Fruit fly (Drosophila melanogaster) whole organism, embryonic: Measurements from ENCODE around the gene CG1632.

Source experiments
- Aef1 ChIP-seq: fragments of 200-800 bp; sonication (Bioruptor generic); IDR thresholded peaks from 3 replicates; pipeline ENCODE4 v1.3.6; 2022; ENCODE audit warnings: missing biosample characterization, missing genetic modification characterization
- C15 ChIP-seq: fragments of 200-800 bp; sonication (Bioruptor generic); IDR thresholded peaks from 3 replicates; pipeline ENCODE4 v1.3.6; 2022; ENCODE audit warnings: missing biosample characterization, missing genetic modification characterization
- CG10366 ChIP-seq: fragments of 200-800 bp; sonication (Bioruptor generic); IDR thresholded peaks from 2 replicates; pipeline ENCODE4 v1.3.6; 2022; ENCODE audit warnings: missing biosample characterization, missing genetic modification characterization
- CG10462 ChIP-seq: fragments of 200-800 bp; sonication (Bioruptor generic); optimal IDR thresholded peaks from 2 replicates; lab custom pipeline; 2016; ENCODE audit warnings: missing biosample characterization, missing genetic modification characterization
- CG11247 ChIP-seq: fragments of 200-800 bp; sonication (Bioruptor generic); IDR thresholded peaks from 2 replicates; pipeline ENCODE4 v1.3.6; 2022; ENCODE audit warnings: missing biosample characterization, missing genetic modification characterization
- CG11723 ChIP-seq: fragments of 200-800 bp; sonication (Bioruptor generic); optimal IDR thresholded peaks from 2 replicates; lab custom pipeline; 2017; ENCODE audit warnings: missing biosample characterization, mild to moderate bottlenecking, missing genetic modification characterization
- CG12299 ChIP-seq: fragments of 200-800 bp; sonication (Bioruptor generic); optimal IDR thresholded peaks from 2 replicates; lab custom pipeline; 2018; ENCODE audit warnings: missing biosample characterization, mild to moderate bottlenecking, missing genetic modification characterization
- CG12769 ChIP-seq: fragments of 200-800 bp; sonication (Bioruptor generic); optimal IDR thresholded peaks from 2 replicates; lab custom pipeline; 2019; ENCODE audit warnings: missing biosample characterization, mild to moderate bottlenecking, missing genetic modification characterization, moderate library complexity
- CG14050 ChIP-seq: fragments of 200-800 bp; sonication (Bioruptor generic); IDR thresholded peaks from 3 replicates; pipeline ENCODE4 v1.3.6; 2022; ENCODE audit warnings: missing biosample characterization, missing genetic modification characterization
- CG15269 ChIP-seq: fragments of 200-800 bp; sonication (Bioruptor generic); optimal IDR thresholded peaks from 2 replicates; lab custom pipeline; 2018; ENCODE audit warnings: missing biosample characterization, mild to moderate bottlenecking, missing genetic modification characterization, moderate library complexity
- CG15601 ChIP-seq: fragments of 200-800 bp; sonication (Bioruptor generic); optimal IDR thresholded peaks from 3 replicates; lab custom pipeline; 2019; ENCODE audit warnings: missing biosample characterization, mild to moderate bottlenecking, missing genetic modification characterization, moderate library complexity
- CG15696 ChIP-seq: fragments of 200-800 bp; sonication (Bioruptor generic); optimal IDR thresholded peaks from 2 replicates; lab custom pipeline; 2019; ENCODE audit warnings: missing biosample characterization, mild to moderate bottlenecking, missing genetic modification characterization, moderate library complexity
- CG17328 ChIP-seq: fragments of 200-800 bp; sonication (Bioruptor generic); IDR thresholded peaks from 2 replicates; pipeline ENCODE4 v1.3.6; 2022; ENCODE audit warnings: missing biosample characterization, missing genetic modification characterization
- CG1792 ChIP-seq: fragments of 200-800 bp; sonication (Bioruptor generic); optimal IDR thresholded peaks from 2 replicates; lab custom pipeline; 2016; ENCODE audit warnings: missing biosample characterization, missing genetic modification characterization
- CG18476 ChIP-seq: fragments of 200-800 bp; sonication (Bioruptor generic); optimal IDR thresholded peaks from 2 replicates; lab custom pipeline; 2016; ENCODE audit warnings: missing biosample characterization, mild to moderate bottlenecking, missing genetic modification characterization
- CG18764 ChIP-seq: fragments of 200-800 bp; sonication (Bioruptor generic); optimal IDR thresholded peaks from 3 replicates; lab custom pipeline; 2016; ENCODE audit warnings: missing biosample characterization, missing genetic modification characterization
- CG2199 ChIP-seq: fragments of 200-800 bp; sonication (Bioruptor generic); IDR thresholded peaks from 3 replicates; pipeline ENCODE4 v1.3.6; 2022; ENCODE audit warnings: missing biosample characterization, missing genetic modification characterization
- CG30403 ChIP-seq: fragments of 200-800 bp; sonication (Bioruptor generic); optimal IDR thresholded peaks from 3 replicates; lab custom pipeline; 2016; ENCODE audit warnings: missing biosample characterization, missing genetic modification characterization
- CG31365 ChIP-seq: fragments of 200-800 bp; sonication (Bioruptor generic); optimal IDR thresholded peaks from 2 replicates; lab custom pipeline; 2018; ENCODE audit warnings: missing biosample characterization, mild to moderate bottlenecking, missing genetic modification characterization
- CG31441 ChIP-seq: fragments of 200-800 bp; sonication (Bioruptor generic); IDR thresholded peaks from 2 replicates; pipeline ENCODE4 v1.3.6; 2022; ENCODE audit warnings: missing biosample characterization, missing genetic modification characterization
- CG34224 ChIP-seq: fragments of 200-800 bp; sonication (Bioruptor generic); IDR thresholded peaks from 3 replicates; pipeline ENCODE4 v1.3.6; 2022; ENCODE audit warnings: missing biosample characterization, missing genetic modification characterization; ENCODE audit not compliant: partially characterized antibody
- CG6654 ChIP-seq: fragments of 200-800 bp; sonication (Bioruptor generic); optimal IDR thresholded peaks from 2 replicates; lab custom pipeline; 2017; ENCODE audit warnings: missing biosample characterization, mild to moderate bottlenecking, missing genetic modification characterization
- CG6689 ChIP-seq: fragments of 200-800 bp; sonication (Bioruptor generic); IDR thresholded peaks from 2 replicates; pipeline ENCODE4 v1.3.6; 2022; ENCODE audit warnings: missing biosample characterization, missing genetic modification characterization
- CG7963 ChIP-seq: fragments of 200-800 bp; sonication (Bioruptor generic); IDR thresholded peaks from 3 replicates; pipeline ENCODE4 v1.3.6; 2022; ENCODE audit warnings: missing biosample characterization, missing genetic modification characterization; ENCODE audit not compliant: partially characterized antibody
- CG8089 ChIP-seq: fragments of 200-800 bp; sonication (Bioruptor generic); optimal IDR thresholded peaks from 3 replicates; lab custom pipeline; 2016; ENCODE audit warnings: missing biosample characterization, missing genetic modification characterization
- CG9817 ChIP-seq: fragments of 200-800 bp; sonication (Bioruptor generic); optimal IDR thresholded peaks from 2 replicates; lab custom pipeline; 2018; ENCODE audit warnings: missing biosample characterization, mild to moderate bottlenecking, missing genetic modification characterization, moderate library complexity
- Dbx ChIP-seq: fragments of 200-800 bp; sonication (Bioruptor generic); IDR thresholded peaks from 3 replicates; pipeline ENCODE4 v1.3.6; 2022; ENCODE audit warnings: missing biosample characterization, missing genetic modification characterization
- E2f2 ChIP-seq: fragments of 200-800 bp; sonication (Bioruptor generic); IDR thresholded peaks from 2 replicates; pipeline ENCODE4 v1.3.6; 2022; ENCODE audit warnings: missing biosample characterization, missing genetic modification characterization
- Elba2 ChIP-seq: fragments of 200-800 bp; sonication (Bioruptor generic); optimal IDR thresholded peaks from 3 replicates; lab custom pipeline; 2016; ENCODE audit warnings: missing biosample characterization, missing genetic modification characterization
- Ets65A ChIP-seq: fragments of 200-800 bp; sonication (Bioruptor generic); peaks from one replicate; lab custom pipeline; 2016; ENCODE audit warnings: missing biosample characterization, missing genetic modification characterization
- Hr51 ChIP-seq, 2 experiments: fragments of 200-800 bp; sonication (Bioruptor generic); optimal IDR thresholded peaks; 2 replicates in 1 of 2; 3 replicates in 1 of 2; lab custom pipeline; 2016 to 2018; ENCODE audit warnings: missing biosample characterization in 2 of 2, missing genetic modification characterization in 2 of 2, mild to moderate bottlenecking in 1 of 2, moderate library complexity in 1 of 2
- cad ChIP-seq: fragments of >200 bp; optimal IDR thresholded peaks from 2 replicates; lab custom pipeline; 2017; ENCODE audit warnings: missing biosample characterization, missing genetic modification characterization
- crol ChIP-seq: fragments of 200-800 bp; sonication (Bioruptor generic); IDR thresholded peaks from 2 replicates; pipeline ENCODE4 v1.3.6; 2022; ENCODE audit warnings: missing biosample characterization, missing genetic modification characterization
- crp ChIP-seq, 2 experiments: fragments of 200-800 bp; sonication (Bioruptor generic); optimal IDR thresholded peaks; 2 replicates in 1 of 2; 3 replicates in 1 of 2; lab custom pipeline; 2017; ENCODE audit warnings: missing biosample characterization in 2 of 2, missing genetic modification characterization in 2 of 2, mild to moderate bottlenecking in 1 of 2, moderate library complexity in 1 of 2
- dpn ChIP-seq, 2 experiments: fragments of 200-800 bp; sonication (Bioruptor generic); optimal IDR thresholded peaks; 3 replicates each; lab custom pipeline; 2016; ENCODE audit warnings: missing biosample characterization in 2 of 2, missing genetic modification characterization in 2 of 2
- fru ChIP-seq: fragments of >200 bp; optimal IDR thresholded peaks from 2 replicates; lab custom pipeline; 2017
- fu2 ChIP-seq: fragments of 200-800 bp; sonication (Bioruptor generic); optimal IDR thresholded peaks from 2 replicates; lab custom pipeline; 2016; ENCODE audit warnings: missing biosample characterization, missing genetic modification characterization
- grau ChIP-seq: fragments of 200-800 bp; optimal IDR thresholded peaks from 3 replicates; lab custom pipeline; 2019; ENCODE audit warnings: missing biosample characterization, mild to moderate bottlenecking, missing genetic modification characterization, moderate library complexity
- inv ChIP-seq: fragments of 200-800 bp; sonication (Bioruptor generic); IDR thresholded peaks from 2 replicates; pipeline ENCODE4 v1.3.6; 2022; ENCODE audit warnings: missing biosample characterization, missing genetic modification characterization; ENCODE audit not compliant: partially characterized antibody
- knrl ChIP-seq: fragments of 200-800 bp; sonication (Bioruptor generic); IDR thresholded peaks from 3 replicates; pipeline ENCODE4 v1.3.6; 2022; ENCODE audit warnings: missing biosample characterization, missing genetic modification characterization; ENCODE audit not compliant: partially characterized antibody
- lilli ChIP-seq: fragments of 200-800 bp; sonication (Bioruptor generic); optimal IDR thresholded peaks from 3 replicates; lab custom pipeline; 2016; ENCODE audit warnings: missing biosample characterization, missing genetic modification characterization
- p53 ChIP-seq: fragments of 200-800 bp; sonication (Bioruptor generic); optimal IDR thresholded peaks from 2 replicates; lab custom pipeline; 2016; ENCODE audit warnings: missing biosample characterization, missing genetic modification characterization
- pb ChIP-seq: fragments of 200-800 bp; sonication (Bioruptor generic); optimal IDR thresholded peaks from 3 replicates; lab custom pipeline; 2016; ENCODE audit warnings: missing biosample characterization, missing genetic modification characterization
- pzg ChIP-seq: fragments of 200-800 bp; sonication (Bioruptor generic); optimal IDR thresholded peaks from 3 replicates; lab custom pipeline; 2018; ENCODE audit warnings: missing biosample characterization, mild to moderate bottlenecking, missing genetic modification characterization, moderate library complexity
- seq ChIP-seq: fragments of 200-800 bp; sonication (Bioruptor generic); IDR thresholded peaks from 2 replicates; pipeline ENCODE4 v1.3.6; 2022; ENCODE audit warnings: missing biosample characterization, missing genetic modification characterization
- sna ChIP-seq: fragments of 200-800 bp; sonication (Bioruptor generic); IDR thresholded peaks from 2 replicates; pipeline ENCODE4 v1.3.6; 2022; ENCODE audit warnings: missing biosample characterization, missing genetic modification characterization; ENCODE audit not compliant: partially characterized antibody
- so ChIP-seq: fragments of 200-800 bp; sonication (Bioruptor generic); IDR thresholded peaks from 3 replicates; pipeline ENCODE4 v1.3.6; 2022; ENCODE audit warnings: missing biosample characterization, missing genetic modification characterization
- tgo ChIP-seq: fragments of 200-800 bp; sonication (Bioruptor generic); IDR thresholded peaks from 3 replicates; pipeline ENCODE4 v1.3.6; 2022; ENCODE audit warnings: missing biosample characterization, missing genetic modification characterization
- tll ChIP-seq, 2 experiments: fragments of 200-800 bp in 1 of 2; fragments of >200 bp in 1 of 2; sonication (Bioruptor generic) in 1 of 2; optimal IDR thresholded peaks; 2 replicates each; lab custom pipeline; 2017 to 2019; ENCODE audit warnings: missing biosample characterization in 2 of 2, missing genetic modification characterization in 2 of 2, mild to moderate bottlenecking in 1 of 2, moderate library complexity in 1 of 2
- trh ChIP-seq: fragments of 200-800 bp; sonication (Bioruptor generic); optimal IDR thresholded peaks from 2 replicates; lab custom pipeline; 2016; ENCODE audit warnings: missing biosample characterization, missing genetic modification characterization
- wdn ChIP-seq: fragments of 200-800 bp; sonication (Bioruptor generic); IDR thresholded peaks from 2 replicates; pipeline ENCODE4 v1.3.6; 2022; ENCODE audit warnings: missing biosample characterization, missing genetic modification characterization

Gene CG1632

dm6 chrX:8211094-8211730, 41.3 kb upstream of the CG1632 start (continued):
- TF ChIP-seq CG7963 (no peak), CG6654 (no peak), C15 (GFP tag; lab: Robert Waterston, UW) (no peak), CG18764 (no peak), cad (GFP tag; lab: Kevin White, UChicago) (no peak), Dbx (GFP tag; lab: Robert Waterston, UW) (0 out of 3 replicates have a peak, but pooled peaks have one; percentile 40), CG8089 (GFP tag; lab: Kevin White, UChicago) (no peak), pzg (GFP tag; lab: Kevin White, UChicago) (no peak), p53 (GFP tag; lab: Kevin White, UChicago) (no peak), CG17328 (GFP tag; lab: Robert Waterston, UW) (no peak), tll (GFP tag; optimal IDR thresholded peaks at IDR 0.05; lab: Kevin White, UChicago) (no peak), tgo (GFP tag; lab: Robert Waterston, UW) (no peak), knrl (no peak), CG34224 (no peak), Ets65A (GFP tag; lab: Kevin White, UChicago) (peak; percentile 68), CG12299 (no peak), CG12769 (tag; lab: Kevin White, UChicago) (no peak), CG6689 (GFP tag; lab: Robert Waterston, UW) (peak; percentile 40; the same call in 1 of the 2 replicates), E2f2 (GFP tag; lab: Robert Waterston, UW) (no peak), CG11247 (GFP tag; lab: Robert Waterston, UW) (no peak), sna (GFP tag; lab: Robert Waterston, UW) (no peak), CG10366 (0 out of 2 replicates have a peak, but pooled peaks have one; percentile 7), CG15269 (tag; lab: Kevin White, UChicago) (no peak), CG31441 (0 out of 2 replicates have a peak, but pooled peaks have one; percentile 13), seq (GFP tag; lab: Robert Waterston, UW) (no peak), fu2 (GFP tag; lab: Kevin White, UChicago) (no peak), crp (GFP tag; optimal IDR thresholded peaks at IDR 0.05; lab: Kevin White, UChicago) (no peak), pb (GFP tag; lab: Kevin White, UChicago) (no peak), so (GFP tag; lab: Robert Waterston, UW) (no peak), CG30403 (GFP tag; lab: Kevin White, UChicago) (peak; percentile 15), trh (GFP tag; lab: Kevin White, UChicago) (no peak), Aef1 (GFP tag; lab: Robert Waterston, UW) (no peak), CG15601 (no peak), Elba2 (GFP tag; lab: Kevin White, UChicago) (no peak), CG10462 (GFP tag; lab: Kevin White, UChicago) (no peak), Hr51 (GFP tag; optimal IDR thresholded peaks at IDR 0.05; lab: Kevin White, UChicago) (no peak), grau (tag; lab: Kevin White, UChicago) (peak; percentile 4), CG1792 (GFP tag; lab: Kevin White, UChicago) (no peak), dpn (GFP tag; optimal IDR thresholded peaks at IDR 0.05; lab: Kevin White, UChicago) (no peak), lilli (GFP tag; lab: Kevin White, UChicago) (no peak), CG18476 (GFP tag; lab: Kevin White, UChicago) (no peak), wdn (GFP tag; lab: Robert Waterston, UW) (no peak), CG31365 (no peak), CG9817 (no peak), fru (lab: Kevin White, UChicago) (no peak), CG2199 (no peak), crol (peak; percentile 39; the same call in 1 of the 2 replicates), CG14050 (no peak), inv (GFP tag; lab: Robert Waterston, UW) (no peak), CG11723 (no peak), CG15696 (tag; lab: Kevin White, UChicago) (peak; percentile 50)
